Worm (Caenorhabditis elegans) whole organism, L4 larva: ENCODE results near the gene bbln-1.
A peak's percentile ranks its signal among the peaks of the same experiment; 100 is the strongest.

ENCODE experiments used
- D1046.2 ChIP-seq: fragments of 200-800 bp; sonication (Bioruptor generic); IDR thresholded peaks from 2 replicates; pipeline ENCODE4 v1.3.6; 2022; ENCODE audit warnings: missing genetic modification characterization, missing compliant biosample characterization
- R02D3.7 ChIP-seq: fragments of 150-350 bp; sonication (generic microtip); optimal IDR thresholded peaks from 3 replicates; lab custom pipeline; 2014; ENCODE audit warnings: missing biosample characterization, missing genetic modification characterization
- T20F7.1 ChIP-seq: fragments of 200-800 bp; sonication (Bioruptor generic); optimal IDR thresholded peaks from 2 replicates; lab custom pipeline; 2018; ENCODE audit warnings: mild to moderate bottlenecking, missing genetic modification characterization, missing compliant biosample characterization
- T26A8.4 ChIP-seq: fragments of 200-800 bp; sonication (Bioruptor generic); IDR thresholded peaks from 2 replicates; pipeline ENCODE4 v1.3.6; 2022; ENCODE audit warnings: missing genetic modification characterization, missing compliant biosample characterization
- Y105C5A.15 ChIP-seq: fragments of 200-800 bp; sonication (Bioruptor generic); IDR thresholded peaks from 2 replicates; pipeline ENCODE4 v1.3.6; 2022; ENCODE audit warnings: missing genetic modification characterization, missing compliant biosample characterization
- Y48G9A.11 ChIP-seq: fragments of 200-800 bp; sonication (Bioruptor generic); IDR thresholded peaks from 2 replicates; pipeline ENCODE4 v1.3.6; 2022; ENCODE audit warnings: missing genetic modification reagents, missing genetic modification characterization, missing compliant biosample characterization
- ZK546.5 ChIP-seq, 2 experiments: sonication (generic microtip); optimal IDR thresholded peaks; 2 replicates each; lab custom pipeline; 2017; ENCODE audit warnings: missing biosample characterization in 2 of 2, missing genetic modification characterization in 2 of 2
- aha-1 ChIP-seq: fragments of 150-350 bp; peaks from one replicate; lab custom pipeline; 2014; ENCODE audit warnings: missing biosample characterization, missing genetic modification characterization
- ama-1 ChIP-seq: fragments of 150-350 bp; optimal IDR thresholded peaks from 2 replicates; lab custom pipeline; 2014; ENCODE audit warnings: inconsistent platforms, mixed read lengths
- arid-1 ChIP-seq: fragments of 200-800 bp; sonication (Bioruptor generic); conservative IDR thresholded peaks from 2 replicates; pipeline ENCODE4 v1.3.6; 2022; ENCODE audit warnings: missing genetic modification reagents, missing genetic modification characterization, missing compliant biosample characterization
- attf-4 ChIP-seq: sonication (generic microtip); optimal IDR thresholded peaks from 3 replicates; lab custom pipeline; 2017; ENCODE audit warnings: missing biosample characterization, missing genetic modification characterization
- ceh-20 ChIP-seq: fragments of 200-800 bp; sonication (Bioruptor generic); IDR thresholded peaks from 2 replicates; pipeline ENCODE4 v1.3.6; 2022; ENCODE audit warnings: missing genetic modification reagents, missing genetic modification characterization, missing compliant biosample characterization
- ceh-28 ChIP-seq: fragments of 150-350 bp; optimal IDR thresholded peaks from 2 replicates; lab custom pipeline; 2014; ENCODE audit warnings: missing biosample characterization, missing genetic modification reagents, missing genetic modification characterization
- ceh-44 ChIP-seq: fragments of 200-800 bp; sonication (Bioruptor generic); IDR thresholded peaks from 2 replicates; pipeline ENCODE4 v1.3.6; 2022; ENCODE audit warnings: missing genetic modification reagents, missing genetic modification characterization, missing compliant biosample characterization
- ceh-62 ChIP-seq: sonication (generic microtip); optimal IDR thresholded peaks from 2 replicates; lab custom pipeline; 2017; ENCODE audit warnings: missing biosample characterization, missing genetic modification characterization
- ces-1 ChIP-seq: fragments of 150-350 bp; sonication (generic microtip); optimal IDR thresholded peaks from 4 replicates; lab custom pipeline; 2014; ENCODE audit warnings: missing biosample characterization, missing genetic modification reagents, missing genetic modification characterization
- ctbp-1 ChIP-seq: fragments of 200-800 bp; sonication (Bioruptor generic); IDR thresholded peaks from 2 replicates; pipeline ENCODE4 v1.3.6; 2022; ENCODE audit warnings: missing genetic modification reagents, missing genetic modification characterization, missing compliant biosample characterization
- daf-16 ChIP-seq, 3 experiments: sonication (generic microtip); optimal IDR thresholded peaks; 2 replicates each; lab custom pipeline; 2016 to 2017; ENCODE audit warnings: missing genetic modification characterization in 3 of 3, missing genetic modification reagents in 3 of 3, mild to moderate bottlenecking in 2 of 3, missing compliant biosample characterization in 2 of 3, missing biosample characterization in 1 of 3, moderate library complexity in 1 of 3
- daf-19 ChIP-seq: fragments of 200-800 bp; sonication (Bioruptor generic); conservative IDR thresholded peaks from 2 replicates; pipeline ENCODE4 v1.3.6; 2022; ENCODE audit warnings: missing genetic modification characterization, missing compliant biosample characterization
- dmd-6 ChIP-seq: fragments of 200-800 bp; sonication (Bioruptor generic); IDR thresholded peaks from 2 replicates; pipeline ENCODE4 v1.3.6; 2022; ENCODE audit warnings: missing genetic modification reagents, missing genetic modification characterization, missing compliant biosample characterization
- duxl-1 ChIP-seq: sonication (generic microtip); optimal IDR thresholded peaks from 2 replicates; lab custom pipeline; 2016; ENCODE audit warnings: mild to moderate bottlenecking, missing genetic modification characterization, moderate library complexity, missing compliant biosample characterization; ENCODE audit not compliant: poor library complexity
- dve-1 ChIP-seq: sonication (generic microtip); optimal IDR thresholded peaks from 2 replicates; lab custom pipeline; 2017; ENCODE audit warnings: antibody characterized with exemption, mild to moderate bottlenecking, missing genetic modification characterization, missing compliant biosample characterization; ENCODE audit not compliant: insufficient read depth
- fos-1 ChIP-seq: fragments of 150-350 bp; optimal IDR thresholded peaks from 2 replicates; lab custom pipeline; 2014; ENCODE audit warnings: missing biosample characterization, missing genetic modification characterization
- hif-1 ChIP-seq, 2 experiments: sonication (generic microtip); optimal IDR thresholded peaks; 2 replicates each; lab custom pipeline; 2016 to 2017; ENCODE audit warnings: missing compliant biosample characterization in 2 of 2, missing genetic modification characterization in 2 of 2, missing genetic modification reagents in 2 of 2, missing genotype in 2 of 2, mild to moderate bottlenecking in 1 of 2
- hlh-30 ChIP-seq: sonication (generic microtip); optimal IDR thresholded peaks from 2 replicates; lab custom pipeline; 2017; ENCODE audit warnings: antibody characterized with exemption, mild to moderate bottlenecking, missing genetic modification characterization, missing compliant biosample characterization; ENCODE audit not compliant: insufficient read depth
- lin-1 ChIP-seq: fragments of 200-800 bp; sonication (Bioruptor generic); IDR thresholded peaks from 2 replicates; pipeline ENCODE4 v1.3.6; 2022; ENCODE audit warnings: missing genetic modification reagents, missing genetic modification characterization, missing compliant biosample characterization
- lin-13 ChIP-seq: fragments of 150-350 bp; optimal IDR thresholded peaks from 2 replicates; lab custom pipeline; 2014; ENCODE audit warnings: missing biosample characterization, missing genetic modification reagents, missing genetic modification characterization
- lin-38 ChIP-seq: fragments of 200-800 bp; sonication (Bioruptor generic); IDR thresholded peaks from 2 replicates; pipeline ENCODE4 v1.3.6; 2022; ENCODE audit warnings: missing genetic modification reagents, missing genetic modification characterization, missing compliant biosample characterization
- lir-3 ChIP-seq: sonication (generic microtip); optimal IDR thresholded peaks from 2 replicates; lab custom pipeline; 2016; ENCODE audit warnings: mild to moderate bottlenecking, missing genetic modification characterization, missing compliant biosample characterization
- lsy-2 ChIP-seq, 2 experiments: fragments of 150-350 bp in 1 of 2; sonication (generic microtip) in 1 of 2; optimal IDR thresholded peaks; 2 replicates each; lab custom pipeline; 2014 to 2017; ENCODE audit warnings: missing biosample characterization in 2 of 2, missing genetic modification characterization in 2 of 2
- mdl-1 ChIP-seq, 2 experiments: fragments of 150-350 bp in 1 of 2; sonication (generic microtip) in 1 of 2; optimal IDR thresholded peaks; 2 replicates each; lab custom pipeline; 2014 to 2017; ENCODE audit warnings: missing biosample characterization in 2 of 2, missing genetic modification characterization in 2 of 2
- mdt-29 ChIP-seq: fragments of 200-800 bp; sonication (Bioruptor generic); IDR thresholded peaks from 2 replicates; pipeline ENCODE4 v1.3.6; 2022; ENCODE audit warnings: missing genetic modification reagents, missing genetic modification characterization, missing compliant biosample characterization
- mep-1 ChIP-seq: fragments of 150-350 bp; sonication (generic microtip); optimal IDR thresholded peaks from 3 replicates; lab custom pipeline; 2014; ENCODE audit warnings: missing biosample characterization, missing genetic modification characterization
- mes-2 ChIP-seq: sonication (generic microtip); optimal IDR thresholded peaks from 2 replicates; lab custom pipeline; 2016; ENCODE audit warnings: missing genotype, mild to moderate bottlenecking, missing genetic modification characterization, missing compliant biosample characterization; ENCODE audit not compliant: poor library complexity, severe bottlenecking
- mxl-2 ChIP-seq: fragments of 200-800 bp; sonication (Bioruptor generic); conservative IDR thresholded peaks from 2 replicates; pipeline ENCODE4 v1.3.6; 2022; ENCODE audit warnings: missing genetic modification reagents, missing genetic modification characterization, missing compliant biosample characterization
- mxl-3 ChIP-seq: fragments of 200-800 bp; sonication (Bioruptor generic); optimal IDR thresholded peaks from 2 replicates; lab custom pipeline; 2018; ENCODE audit warnings: mild to moderate bottlenecking, missing genetic modification characterization, missing compliant biosample characterization
- nhr-10 ChIP-seq: fragments of 150-350 bp; optimal IDR thresholded peaks from 2 replicates; lab custom pipeline; 2014; ENCODE audit warnings: missing biosample characterization, missing genetic modification characterization
- nhr-102 ChIP-seq: sonication (generic microtip); optimal IDR thresholded peaks from 2 replicates; lab custom pipeline; 2016; ENCODE audit warnings: mild to moderate bottlenecking, missing genetic modification characterization, moderate library complexity, missing compliant biosample characterization
- nhr-11 ChIP-seq: fragments of 150-350 bp; optimal IDR thresholded peaks from 2 replicates; lab custom pipeline; 2014; ENCODE audit warnings: missing biosample characterization, missing genetic modification characterization
- nhr-237 ChIP-seq: sonication (generic microtip); optimal IDR thresholded peaks from 2 replicates; lab custom pipeline; 2017; ENCODE audit warnings: missing biosample characterization, missing genetic modification characterization
- nhr-48 ChIP-seq: sonication (generic microtip); optimal IDR thresholded peaks from 2 replicates; lab custom pipeline; 2016; ENCODE audit warnings: mild to moderate bottlenecking, missing genetic modification characterization, missing compliant biosample characterization
- nhr-6 ChIP-seq: fragments of 150-350 bp; optimal IDR thresholded peaks from 2 replicates; lab custom pipeline; 2014; ENCODE audit warnings: missing biosample characterization, missing genetic modification characterization
- snpc-4 ChIP-seq: fragments of 150-350 bp; optimal IDR thresholded peaks from 2 replicates; lab custom pipeline; 2014; ENCODE audit warnings: missing biosample characterization, missing genetic modification characterization
- spr-1 ChIP-seq: sonication (generic microtip); optimal IDR thresholded peaks from 2 replicates; lab custom pipeline; 2016; ENCODE audit warnings: mild to moderate bottlenecking, missing genetic modification characterization, missing compliant biosample characterization
- tag-97 ChIP-seq: fragments of 200-800 bp; sonication (Bioruptor generic); IDR thresholded peaks from 2 replicates; pipeline ENCODE4 v1.3.6; 2022; ENCODE audit warnings: missing genetic modification characterization, missing compliant biosample characterization
- tra-1 ChIP-seq: fragments of 200-800 bp; sonication (Bioruptor generic); IDR thresholded peaks from 2 replicates; pipeline ENCODE4 v1.3.6; 2022; ENCODE audit warnings: missing genetic modification reagents, missing genetic modification characterization, missing compliant biosample characterization
- unc-130 ChIP-seq: sonication (generic microtip); optimal IDR thresholded peaks from 2 replicates; lab custom pipeline; 2016; ENCODE audit warnings: missing genetic modification reagents, missing genetic modification characterization, missing compliant biosample characterization
- vab-7 ChIP-seq: fragments of 200-800 bp; sonication (Bioruptor generic); IDR thresholded peaks from 2 replicates; pipeline ENCODE4 v1.3.6; 2022; ENCODE audit warnings: missing genetic modification reagents, missing genetic modification characterization, missing compliant biosample characterization
- zfp-2 ChIP-seq: sonication (generic microtip); optimal IDR thresholded peaks from 2 replicates; lab custom pipeline; 2016; ENCODE audit warnings: mild to moderate bottlenecking, missing genetic modification characterization, missing compliant biosample characterization
- zfp-3 ChIP-seq: fragments of 200-800 bp; sonication (Bioruptor generic); conservative IDR thresholded peaks from 2 replicates; pipeline ENCODE4 v1.3.6; 2022; ENCODE audit warnings: missing genetic modification reagents, missing genetic modification characterization, missing compliant biosample characterization
- ztf-7 ChIP-seq: fragments of 150-350 bp; optimal IDR thresholded peaks from 2 replicates; lab custom pipeline; 2014; ENCODE audit warnings: missing biosample characterization, missing genetic modification characterization

bbln-1 gene

DNA sequence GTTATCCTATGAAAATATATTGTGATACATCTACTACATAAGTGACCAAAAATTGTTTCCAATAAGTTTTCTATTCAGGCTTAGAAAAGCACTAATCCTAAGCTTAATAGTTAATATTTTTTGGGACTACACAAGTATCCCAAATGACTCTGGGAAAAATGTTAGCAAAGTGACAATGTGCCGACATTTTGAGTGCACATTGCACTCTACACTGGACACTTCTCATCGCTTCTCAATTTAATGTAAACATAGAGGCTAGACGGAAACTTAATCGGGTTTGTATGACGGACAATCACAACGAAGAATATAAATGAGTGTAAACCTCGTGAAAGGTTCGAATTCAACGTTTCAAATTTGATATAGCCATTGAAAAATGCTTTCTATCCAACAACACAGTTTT lies 40.6 kb downstream of the bbln-1 start:
- TF ChIP-seq fos-1 (peak; percentile 41), ama-1 (lab: Kevin White, UChicago) (peak; percentile 79), vab-7 (no peak), nhr-6 (peak; percentile 77), dve-1 (tag; lab: Kevin White, UChicago) (peak; percentile 59), dmd-6 (GFP tag; lab: Robert Waterston, UW) (peak; percentile 50), mep-1 (tag; lab: Kevin White, UChicago) (peak; percentile 82), snpc-4 (tag; lab: Kevin White, UChicago) (no peak), ceh-28 (tag; lab: Kevin White, UChicago) (no peak), lin-1 (0 out of 2 replicates have a peak, but pooled peaks have one; percentile 44), aha-1 (tag; lab: Kevin White, UChicago) (peak; percentile 99), Y105C5A.15 (GFP tag; lab: Robert Waterston, UW) (no peak), D1046.2 (0 out of 2 replicates have a peak, but pooled peaks have one; percentile 63), lin-13 (GFP tag; lab: Kevin White, UChicago) (peak; percentile 43), tag-97 (GFP tag; lab: Robert Waterston, UW) (no peak), nhr-48 (tag; lab: Kevin White, UChicago) (peak; percentile 75), mxl-2 (GFP tag; lab: Robert Waterston, UW) (no peak), arid-1 (GFP tag; lab: Robert Waterston, UW) (no peak), ceh-20 (GFP tag; lab: Robert Waterston, UW) (0 out of 2 replicates have a peak, but pooled peaks have one; percentile 12), mes-2 (tag; lab: Kevin White, UChicago) (peak; percentile 71), T20F7.1 (GFP tag; lab: Kevin White, UChicago) (no peak), nhr-237 (no peak), T26A8.4 (GFP tag; lab: Robert Waterston, UW) (peak; percentile 26), zfp-2 (tag; lab: Kevin White, UChicago) (no peak), lir-3 (tag; lab: Kevin White, UChicago) (no peak), Y48G9A.11 (no peak), spr-1 (no peak), hlh-30 (tag; lab: Kevin White, UChicago) (peak; percentile 2), daf-16 (GFP tag; optimal IDR thresholded peaks at IDR 0.05; lab: Kevin White, UChicago) (peak in 1 of 2 experiments; percentile 83), daf-16 (tag; optimal IDR thresholded peaks at IDR 0.05; lab: Kevin White, UChicago) (peak; percentile 69), unc-130 (GFP tag; lab: Kevin White, UChicago) (no peak), mxl-3 (peak; percentile 4), nhr-102 (tag; lab: Kevin White, UChicago) (peak; percentile 40), tra-1 (0 out of 2 replicates have a peak, but pooled peaks have one; percentile 18), daf-19 (no peak), ceh-62 (tag; lab: Kevin White, UChicago) (no peak), duxl-1 (tag; lab: Kevin White, UChicago) (peak; percentile 60), ctbp-1 (GFP tag; lab: Robert Waterston, UW) (no peak), R02D3.7 (tag; lab: Kevin White, UChicago) (no peak), hif-1 (tag; optimal IDR thresholded peaks at IDR 0.05; lab: Kevin White, UChicago) (peak in 1 of 2 experiments; percentile 26), zfp-3 (GFP tag; lab: Robert Waterston, UW) (0 out of 2 replicates have a peak, but pooled peaks have one; percentile 75), ztf-7 (tag; lab: Kevin White, UChicago) (peak; percentile 45), mdl-1 (tag; optimal IDR thresholded peaks at IDR 0.05; lab: Kevin White, UChicago) (no peak), lsy-2 (tag; optimal IDR thresholded peaks at IDR 0.05; lab: Kevin White, UChicago) (peak in 1 of 2 experiments; percentile 66), ceh-44 (GFP tag; lab: Robert Waterston, UW) (no peak), mdt-29 (GFP tag; lab: Robert Waterston, UW) (no peak), ZK546.5 (tag; optimal IDR thresholded peaks at IDR 0.05; lab: Kevin White, UChicago) (no peak), nhr-11 (tag; lab: Kevin White, UChicago) (peak; percentile 78), nhr-10 (tag; lab: Kevin White, UChicago) (no peak), ces-1 (GFP tag; lab: Kevin White, UChicago) (no peak), lin-38 (peak; percentile 28; the same call in 1 of the 2 replicates), attf-4 (no peak)
